Fruit fly (Drosophila melanogaster) S2 (cell line): ENCODE results near the gene CG43391.

Experiments used
- CG8478 ChIP-seq: fragments of >200 bp; optimal IDR thresholded peaks from 2 replicates; lab custom pipeline; 2018
- CTCF ChIP-seq, 2 experiments: fragments of >200 bp; optimal IDR thresholded peaks; 2 replicates each; lab custom pipeline; 2018

- TF ChIP-seq CG8478 (lab: Kevin White, UChicago) (no peak), CTCF (optimal IDR thresholded peaks at IDR 0.05; lab: Kevin White, UChicago) (no peak)
Measured at dm6 chr3L:11586794-11587462, 6.1 kb upstream of the CG43391 start.
